Worm (Caenorhabditis elegans): ENCODE data around the gene sec-3.

The sec-3 gene

DNA sequence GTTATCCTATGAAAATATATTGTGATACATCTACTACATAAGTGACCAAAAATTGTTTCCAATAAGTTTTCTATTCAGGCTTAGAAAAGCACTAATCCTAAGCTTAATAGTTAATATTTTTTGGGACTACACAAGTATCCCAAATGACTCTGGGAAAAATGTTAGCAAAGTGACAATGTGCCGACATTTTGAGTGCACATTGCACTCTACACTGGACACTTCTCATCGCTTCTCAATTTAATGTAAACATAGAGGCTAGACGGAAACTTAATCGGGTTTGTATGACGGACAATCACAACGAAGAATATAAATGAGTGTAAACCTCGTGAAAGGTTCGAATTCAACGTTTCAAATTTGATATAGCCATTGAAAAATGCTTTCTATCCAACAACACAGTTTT, 12.0 kb upstream of the sec-3 start:
- TF ChIP-seq D1046.2 (GFP tag; IDR thresholded peaks at IDR 0.05) (0 out of 2 replicates have a peak, but pooled peaks have one; percentile 63), ama-1 (optimal IDR thresholded peaks at IDR 0.05) (peak; percentile 79), dve-1 (tag; optimal IDR thresholded peaks at IDR 0.05; ENCODE audit: insufficient read depth) (peak; percentile 59), mep-1 (tag; optimal IDR thresholded peaks at IDR 0.05) (peak; percentile 82), ZK546.5 (tag; optimal IDR thresholded peaks at IDR 0.05) (no peak), daf-16 (GFP tag; optimal IDR thresholded peaks at IDR 0.05) (peak in 1 of 2 experiments; percentile 83), daf-16 (tag; optimal IDR thresholded peaks at IDR 0.05) (peak; percentile 69), dmd-6 (GFP tag; IDR thresholded peaks at IDR 0.05) (peak; percentile 50), ceh-20 (GFP tag; IDR thresholded peaks at IDR 0.05) (0 out of 2 replicates have a peak, but pooled peaks have one; percentile 12), lin-13 (GFP tag; optimal IDR thresholded peaks at IDR 0.05) (peak; percentile 43), lin-1 (GFP tag; IDR thresholded peaks at IDR 0.05) (0 out of 2 replicates have a peak, but pooled peaks have one; percentile 44), nhr-25 (tag; optimal IDR thresholded peaks at IDR 0.05; ENCODE audit: borderline replicate concordance, insufficient read depth) (no peak), lin-38 (GFP tag; IDR thresholded peaks at IDR 0.05) (peak; percentile 28; the same call in 1 of the 2 replicates), nhr-11 (tag; optimal IDR thresholded peaks at IDR 0.05) (peak; percentile 78), lsy-2 (tag; optimal IDR thresholded peaks at IDR 0.05) (peak in 1 of 2 experiments; percentile 66), tra-1 (GFP tag; IDR thresholded peaks at IDR 0.05) (0 out of 2 replicates have a peak, but pooled peaks have one; percentile 18), nhr-102 (tag; optimal IDR thresholded peaks at IDR 0.05) (peak; percentile 40), ztf-11 (tag; optimal IDR thresholded peaks at IDR 0.05) (no peak), hlh-30 (tag; optimal IDR thresholded peaks at IDR 0.05; ENCODE audit: insufficient read depth) (peak; percentile 2), nhr-48 (tag; optimal IDR thresholded peaks at IDR 0.05) (peak; percentile 75), duxl-1 (tag; optimal IDR thresholded peaks at IDR 0.05; ENCODE audit: poor library complexity) (peak; percentile 60), nhr-28 (tag; optimal IDR thresholded peaks at IDR 0.05) (no peak), ztf-7 (tag; optimal IDR thresholded peaks at IDR 0.05) (peak; percentile 45), aha-1 (tag) (peak; percentile 99), mxl-3 (GFP tag; optimal IDR thresholded peaks at IDR 0.05) (peak; percentile 4), Y75B8A.6 (GFP tag; IDR thresholded peaks at IDR 0.05) (no peak), mes-2 (tag; optimal IDR thresholded peaks at IDR 0.05; ENCODE audit: poor library complexity, severe bottlenecking) (peak; percentile 71), dpl-1 (GFP tag; optimal IDR thresholded peaks at IDR 0.05) (no peak), fos-1 (tag; optimal IDR thresholded peaks at IDR 0.05) (peak; percentile 41), T26A8.4 (GFP tag; IDR thresholded peaks at IDR 0.05) (peak; percentile 26), hif-1 (tag; optimal IDR thresholded peaks at IDR 0.05) (peak in 1 of 2 experiments; percentile 26), php-3 (GFP tag; IDR thresholded peaks at IDR 0.05) (no peak), nhr-6 (tag; optimal IDR thresholded peaks at IDR 0.05) (peak; percentile 77), zfp-3 (GFP tag; conservative IDR thresholded peaks at IDR 0.05) (0 out of 2 replicates have a peak, but pooled peaks have one; percentile 75)

DNA sequence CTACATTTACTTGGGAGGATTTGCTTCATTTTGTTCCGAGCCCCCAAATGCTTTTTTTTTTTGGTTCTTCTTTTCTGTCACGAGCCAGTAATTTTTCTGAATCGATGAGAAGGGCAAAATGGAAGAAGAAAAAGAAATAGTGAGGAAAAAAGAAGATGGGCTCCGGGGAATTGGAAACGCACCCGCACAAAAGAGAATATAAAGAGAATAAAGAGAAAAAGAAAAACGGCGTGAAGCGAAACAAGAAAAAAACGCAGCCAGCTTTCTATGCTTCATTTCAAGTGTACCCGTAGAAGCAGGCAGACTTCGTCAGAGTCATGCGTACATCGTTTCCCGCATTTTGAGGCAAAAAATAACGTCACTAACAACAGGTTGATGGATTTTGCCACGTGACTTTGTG, 11.4 kb upstream of the sec-3 start:
- no peak for TF ChIP-seq jun-1 (tag; optimal IDR thresholded peaks at IDR 0.05)
- no peak for TF ChIP-seq daf-19 (GFP tag; conservative IDR thresholded peaks at IDR 0.05)
- TF ChIP-seq rbr-2 (tag; optimal IDR thresholded peaks at IDR 0.05): peak; percentile 6
- TF ChIP-seq hif-1 (tag; optimal IDR thresholded peaks at IDR 0.05): peak in 1 of 2 experiments; percentile 66
- TF ChIP-seq fkh-10 (GFP tag; optimal IDR thresholded peaks at IDR 0.05): peak; percentile 79
- no peak for TF ChIP-seq lir-3 (tag; optimal IDR thresholded peaks at IDR 0.05)
- TF ChIP-seq unc-62 (GFP tag; optimal IDR thresholded peaks at IDR 0.05 in 1 of 2): peak in 1 of 2 experiments; percentile 76
- TF ChIP-seq unc-62 (tag; optimal IDR thresholded peaks at IDR 0.05): no peak
- TF ChIP-seq hlh-30 (tag; optimal IDR thresholded peaks at IDR 0.05; ENCODE audit: insufficient read depth): peak; percentile 83
- peak; percentile 49 for TF ChIP-seq ces-1 (GFP tag; optimal IDR thresholded peaks at IDR 0.05)
- TF ChIP-seq ZK337.2 (GFP tag; IDR thresholded peaks at IDR 0.05): 0 out of 2 replicates have a peak, but pooled peaks have one; percentile 15
- TF ChIP-seq mdl-1 (tag; optimal IDR thresholded peaks at IDR 0.05): peak in 1 of 2 experiments; percentile 64
- TF ChIP-seq dmd-8 (GFP tag; IDR thresholded peaks at IDR 0.05): no peak
- no peak for TF ChIP-seq attf-4 (tag; optimal IDR thresholded peaks at IDR 0.05)
- 0 out of 2 replicates have a peak, but pooled peaks have one; percentile 36 for TF ChIP-seq ceh-20 (GFP tag; IDR thresholded peaks at IDR 0.05)
- TF ChIP-seq T26A8.4 (GFP tag; IDR thresholded peaks at IDR 0.05): no peak
- TF ChIP-seq mes-2 (tag; optimal IDR thresholded peaks at IDR 0.05; ENCODE audit: poor library complexity, severe bottlenecking): peak; percentile 19
- TF ChIP-seq ztf-7 (tag; optimal IDR thresholded peaks at IDR 0.05): no peak
- TF ChIP-seq mdt-29 (GFP tag; IDR thresholded peaks at IDR 0.05): peak; percentile 15; the same call in 1 of the 2 replicates
- TF ChIP-seq lin-13 (GFP tag; optimal IDR thresholded peaks at IDR 0.05): peak; percentile 3
- TF ChIP-seq lsy-2 (tag; optimal IDR thresholded peaks at IDR 0.05): peak; percentile 27 to 36
- no peak; the same call in 1 of the 2 replicates for TF ChIP-seq ctbp-1 (GFP tag; IDR thresholded peaks at IDR 0.05)
- TF ChIP-seq hlh-11 (tag; optimal IDR thresholded peaks at IDR 0.05): peak; percentile 19
- TF ChIP-seq fos-1 (tag; optimal IDR thresholded peaks at IDR 0.05): no peak

Data from whole organism, L4 larva.